Worm (Caenorhabditis elegans): ENCODE results near the gene T13C2.2.
A peak's percentile ranks its signal among the peaks of the same experiment; 100 is the strongest.

The T13C2.2 gene

DNA sequence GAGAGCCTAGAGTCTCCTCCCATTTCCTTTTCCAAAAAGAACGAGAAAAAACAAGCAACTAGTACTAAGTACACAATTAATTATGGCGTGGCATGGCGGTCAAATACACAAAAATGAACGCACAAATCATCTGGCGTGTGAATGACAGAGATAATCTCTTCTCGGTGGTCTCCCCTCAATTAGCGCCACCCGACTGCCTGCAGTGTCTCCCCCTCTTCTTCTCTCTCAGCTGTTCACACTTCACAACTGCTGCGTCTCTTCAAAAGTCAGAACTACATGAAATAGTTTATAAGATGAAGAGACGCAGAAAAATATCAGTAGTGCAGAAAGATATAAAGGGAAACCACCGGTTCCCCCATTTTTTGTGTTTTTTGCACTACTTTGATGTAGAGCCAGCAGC lies 35.4 kb downstream of the T13C2.2 start:
- no peak for TF ChIP-seq duxl-1 (tag; optimal IDR thresholded peaks at IDR 0.05; ENCODE audit: poor library complexity)
- peak; percentile 51; the same call in 1 of the 2 replicates for TF ChIP-seq pha-4 (GFP tag; IDR thresholded peaks at IDR 0.05)
- no peak for TF ChIP-seq pha-4 (tag; optimal IDR thresholded peaks at IDR 0.05)
- TF ChIP-seq lin-39 (tag; optimal IDR thresholded peaks at IDR 0.05) = no peak
- no peak for TF ChIP-seq ceh-32 (tag; optimal IDR thresholded peaks at IDR 0.05; ENCODE audit: poor library complexity)
- TF ChIP-seq lin-15B (tag; optimal IDR thresholded peaks at IDR 0.05) = no peak
- no peak for TF ChIP-seq T26A8.4 (GFP tag; IDR thresholded peaks at IDR 0.05)
- TF ChIP-seq nhr-111 (GFP tag; optimal IDR thresholded peaks at IDR 0.05) = no peak
- TF ChIP-seq daf-19 (GFP tag; conservative IDR thresholded peaks at IDR 0.05) = no peak
- no peak for TF ChIP-seq mdt-29 (GFP tag; IDR thresholded peaks at IDR 0.05)
- no peak for TF ChIP-seq F44E2.7 (GFP tag; IDR thresholded peaks at IDR 0.05)
- no peak for TF ChIP-seq aly-2 (tag; optimal IDR thresholded peaks at IDR 0.05)
- TF ChIP-seq snpc-4 (tag; optimal IDR thresholded peaks at IDR 0.05) = no peak
- TF ChIP-seq dmd-6 (GFP tag; IDR thresholded peaks at IDR 0.05) = peak; percentile 69
- no peak for TF ChIP-seq R02D3.7 (tag; optimal IDR thresholded peaks at IDR 0.05)
- TF ChIP-seq hlh-11 (tag; optimal IDR thresholded peaks at IDR 0.05) = peak; percentile 91
- TF ChIP-seq ZK546.5 (tag; optimal IDR thresholded peaks at IDR 0.05) = no peak
- peak; percentile 69 for TF ChIP-seq mxl-3 (GFP tag; optimal IDR thresholded peaks at IDR 0.05)
- no peak for TF ChIP-seq fkh-10 (GFP tag; optimal IDR thresholded peaks at IDR 0.05)
- TF ChIP-seq jun-1 (tag; optimal IDR thresholded peaks at IDR 0.05) = no peak
- no peak for TF ChIP-seq zip-2 (tag; optimal IDR thresholded peaks at IDR 0.05)
- TF ChIP-seq F37D6.2 (tag; optimal IDR thresholded peaks at IDR 0.05) = no peak
- TF ChIP-seq hmg-1.1 (GFP tag; IDR thresholded peaks at IDR 0.05) = peak; percentile 54; the same call in 1 of the 2 replicates
- TF ChIP-seq lin-38 (GFP tag; IDR thresholded peaks at IDR 0.05) = no peak
- TF ChIP-seq saeg-2 (GFP tag; IDR thresholded peaks at IDR 0.05) = no peak
- peak; percentile 67 for TF ChIP-seq dve-1 (tag; optimal IDR thresholded peaks at IDR 0.05; ENCODE audit: insufficient read depth)
- TF ChIP-seq skn-1 (tag; optimal IDR thresholded peaks at IDR 0.05) = no peak
- TF ChIP-seq tra-1 (GFP tag; IDR thresholded peaks at IDR 0.05) = peak; percentile 90
- TF ChIP-seq ceh-28 (tag; optimal IDR thresholded peaks at IDR 0.05) = no peak
- TF ChIP-seq egl-27 (tag; optimal IDR thresholded peaks at IDR 0.05) = no peak
- no peak for TF ChIP-seq T20F7.1 (GFP tag; optimal IDR thresholded peaks at IDR 0.05)
- no peak for TF ChIP-seq ama-1 (optimal IDR thresholded peaks at IDR 0.05)
- no peak for TF ChIP-seq nhr-10 (tag; optimal IDR thresholded peaks at IDR 0.05)
- peak; percentile 66 for TF ChIP-seq nhr-11 (tag; optimal IDR thresholded peaks at IDR 0.05)
- no peak for TF ChIP-seq daf-8 (GFP tag; IDR thresholded peaks at IDR 0.05)
- TF ChIP-seq D1046.2 (GFP tag; IDR thresholded peaks at IDR 0.05) = no peak
- TF ChIP-seq F49E8.2 (tag; optimal IDR thresholded peaks at IDR 0.05; ENCODE audit: borderline replicate concordance) = no peak
- TF ChIP-seq ceh-62 (tag; optimal IDR thresholded peaks at IDR 0.05) = no peak
- TF ChIP-seq Y75B8A.6 (GFP tag; IDR thresholded peaks at IDR 0.05) = no peak
- TF ChIP-seq egl-43 (GFP tag; IDR thresholded peaks at IDR 0.05) = no peak
- TF ChIP-seq aha-1 (tag) = no peak
- TF ChIP-seq ZK337.2 (GFP tag; IDR thresholded peaks at IDR 0.05) = no peak
- TF ChIP-seq ces-1 (GFP tag; optimal IDR thresholded peaks at IDR 0.05) = no peak
- no peak for TF ChIP-seq Y5F2A.4 (GFP tag; optimal IDR thresholded peaks at IDR 0.05)
- TF ChIP-seq ztf-11 (tag; optimal IDR thresholded peaks at IDR 0.05) = no peak
- TF ChIP-seq mep-1 (tag; optimal IDR thresholded peaks at IDR 0.05) = peak; percentile 62
- no peak for TF ChIP-seq vab-7 (GFP tag; IDR thresholded peaks at IDR 0.05)
- no peak for TF ChIP-seq unc-39 (tag; optimal IDR thresholded peaks at IDR 0.05)
- TF ChIP-seq tag-97 (GFP tag; IDR thresholded peaks at IDR 0.05) = no peak
- no peak for TF ChIP-seq Y105C5A.15 (GFP tag; IDR thresholded peaks at IDR 0.05)
- no peak for TF ChIP-seq lin-13 (GFP tag; optimal IDR thresholded peaks at IDR 0.05)
- no peak for TF ChIP-seq zag-1 (tag; optimal IDR thresholded peaks at IDR 0.05)
- no peak for TF ChIP-seq attf-4 (tag; optimal IDR thresholded peaks at IDR 0.05)
- TF ChIP-seq nhr-102 (tag; optimal IDR thresholded peaks at IDR 0.05) = no peak
